Fruit fly (Drosophila melanogaster): ENCODE measurements around the gene HP4.

DNA sequence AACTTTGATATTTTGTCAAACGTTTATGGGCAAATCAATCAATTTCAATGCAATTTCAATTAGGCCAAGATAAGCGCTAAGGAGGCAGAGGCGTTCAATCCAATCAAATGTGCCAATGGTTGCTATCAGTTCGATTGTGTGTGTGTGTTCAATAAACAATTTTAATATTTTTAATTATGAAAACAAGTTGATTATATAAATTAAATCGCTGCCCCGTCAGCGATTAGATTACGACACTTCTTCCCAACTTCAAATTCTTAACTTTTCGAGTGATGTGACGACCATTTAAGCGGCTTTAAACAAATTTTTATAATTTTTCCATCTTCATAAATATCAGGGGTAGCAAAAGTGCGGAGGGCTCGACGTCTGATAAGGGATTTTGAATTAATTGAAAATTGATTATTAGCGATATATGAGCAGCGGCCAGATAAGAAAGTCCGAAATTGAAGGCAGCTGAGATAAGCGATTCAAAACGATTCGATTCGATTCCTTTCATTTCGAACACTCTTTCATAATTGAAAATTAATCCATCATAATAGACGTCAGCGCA lies 33.5 kb downstream of the HP4 start:
- no peak for TF ChIP-seq vvl (GFP tag; IDR thresholded peaks at IDR 0.05)
- TF ChIP-seq Dfd (GFP tag; optimal IDR thresholded peaks at IDR 0.05) = no peak
- no peak for TF ChIP-seq ttk (GFP tag; IDR thresholded peaks at IDR 0.05)
- TF ChIP-seq cad (GFP tag; optimal IDR thresholded peaks at IDR 0.05) = no peak
- TF ChIP-seq ssp (GFP tag; IDR thresholded peaks at IDR 0.05) = no peak
- no peak for TF ChIP-seq CG7963 (GFP tag; IDR thresholded peaks at IDR 0.05; ENCODE audit: partially characterized antibody)

Measured in whole organism, embryonic.